Fruit fly (Drosophila melanogaster) whole organism, embryonic: Measurements from ENCODE around the gene CG1738.

Experiments used
- Adf1 ChIP-seq: fragments of 200-800 bp; sonication (Bioruptor generic); IDR thresholded peaks from 2 replicates; pipeline ENCODE4 v1.3.6; 2022; ENCODE audit warnings: missing biosample characterization, missing genetic modification characterization
- Asciz ChIP-seq: fragments of 200-800 bp; sonication (Bioruptor generic); optimal IDR thresholded peaks from 2 replicates; lab custom pipeline; 2017; ENCODE audit warnings: missing biosample characterization, mild to moderate bottlenecking, missing genetic modification characterization, missing genetic modification reagents
- BtbVII ChIP-seq: fragments of 200-800 bp; sonication (Bioruptor generic); optimal IDR thresholded peaks from 3 replicates; lab custom pipeline; 2017; ENCODE audit warnings: missing biosample characterization, mild to moderate bottlenecking, missing genetic modification characterization
- CG1024 ChIP-seq: fragments of 200-800 bp; sonication (Bioruptor generic); IDR thresholded peaks from 2 replicates; pipeline ENCODE4 v1.3.6; 2022; ENCODE audit warnings: missing biosample characterization, missing genetic modification characterization
- CG11093 ChIP-seq: fragments of 200-800 bp; sonication (Bioruptor generic); IDR thresholded peaks from 3 replicates; pipeline ENCODE4 v1.3.6; 2022; ENCODE audit warnings: missing biosample characterization, missing genetic modification characterization
- CG12299 ChIP-seq: fragments of 200-800 bp; sonication (Bioruptor generic); optimal IDR thresholded peaks from 2 replicates; lab custom pipeline; 2018; ENCODE audit warnings: missing biosample characterization, mild to moderate bottlenecking, missing genetic modification characterization
- CG17328 ChIP-seq: fragments of 200-800 bp; sonication (Bioruptor generic); IDR thresholded peaks from 2 replicates; pipeline ENCODE4 v1.3.6; 2022; ENCODE audit warnings: missing biosample characterization, missing genetic modification characterization
- CG17359 ChIP-seq: fragments of 200-800 bp; sonication (Bioruptor generic); optimal IDR thresholded peaks from 3 replicates; lab custom pipeline; 2018; ENCODE audit warnings: missing biosample characterization, mild to moderate bottlenecking, missing genetic modification characterization, moderate library complexity
- CG2889 ChIP-seq: fragments of 200-800 bp; sonication (Bioruptor generic); IDR thresholded peaks from 3 replicates; pipeline ENCODE4 v1.3.6; 2022; ENCODE audit warnings: missing biosample characterization, missing genetic modification characterization
- CG3065 ChIP-seq: fragments of 200-800 bp; sonication (Bioruptor generic); optimal IDR thresholded peaks from 2 replicates; lab custom pipeline; 2016; ENCODE audit warnings: missing biosample characterization, missing genetic modification characterization
- CG32532 ChIP-seq: fragments of 200-800 bp; sonication (Bioruptor generic); IDR thresholded peaks from 2 replicates; pipeline ENCODE4 v1.3.6; 2022; ENCODE audit warnings: missing biosample characterization, missing genetic modification characterization
- CG4328 ChIP-seq: fragments of 200-800 bp; sonication (Bioruptor generic); optimal IDR thresholded peaks from 3 replicates; lab custom pipeline; 2017; ENCODE audit warnings: missing biosample characterization, missing genetic modification reagents, missing genetic modification characterization
- CG6854 ChIP-seq: fragments of 200-800 bp; sonication (Bioruptor generic); optimal IDR thresholded peaks from 3 replicates; lab custom pipeline; 2017; ENCODE audit warnings: missing biosample characterization, mild to moderate bottlenecking, missing genetic modification characterization
- CG7357 ChIP-seq: fragments of 200-800 bp; sonication (Bioruptor generic); IDR thresholded peaks from 3 replicates; pipeline ENCODE4 v1.3.6; 2022; ENCODE audit warnings: missing biosample characterization, missing genetic modification characterization
- CG8290 ChIP-seq, 3 experiments: fragments of 200-800 bp; sonication (Bioruptor generic); optimal IDR thresholded peaks; 2 replicates each; lab custom pipeline; 2016 to 2019; ENCODE audit warnings: missing biosample characterization in 3 of 3, missing genetic modification characterization in 3 of 3, mild to moderate bottlenecking in 2 of 3, moderate library complexity in 1 of 3
- CG8924 ChIP-seq: fragments of 200-800 bp; optimal IDR thresholded peaks from 3 replicates; lab custom pipeline; 2019; ENCODE audit warnings: missing biosample characterization, mild to moderate bottlenecking, missing genetic modification characterization, moderate library complexity
- CG9609 ChIP-seq: fragments of 200-800 bp; sonication (Bioruptor generic); optimal IDR thresholded peaks from 3 replicates; lab custom pipeline; 2016; ENCODE audit warnings: missing biosample characterization, missing genetic modification characterization
- CG9727 ChIP-seq: fragments of 200-800 bp; sonication (Bioruptor generic); optimal IDR thresholded peaks from 3 replicates; lab custom pipeline; 2017; ENCODE audit warnings: missing biosample characterization, mild to moderate bottlenecking, missing genetic modification characterization
- CG9932 ChIP-seq: fragments of 200-800 bp; sonication (Bioruptor generic); IDR thresholded peaks from 2 replicates; pipeline ENCODE4 v1.3.6; 2022; ENCODE audit warnings: missing biosample characterization, missing genetic modification characterization
- CrebB ChIP-seq: fragments of 200-800 bp; sonication (Bioruptor generic); optimal IDR thresholded peaks from 3 replicates; lab custom pipeline; 2018; ENCODE audit warnings: missing biosample characterization, mild to moderate bottlenecking, missing genetic modification characterization
- Doc2 ChIP-seq: fragments of 200-800 bp; sonication (Bioruptor generic); IDR thresholded peaks from 2 replicates; pipeline ENCODE4 v1.3.6; 2022; ENCODE audit warnings: missing biosample characterization, missing genetic modification characterization
- Ets97D ChIP-seq: fragments of 200-800 bp; sonication (Bioruptor generic); optimal IDR thresholded peaks from 3 replicates; lab custom pipeline; 2016; ENCODE audit warnings: missing biosample characterization, missing genetic modification characterization
- Hr39 ChIP-seq: fragments of >200 bp; optimal IDR thresholded peaks from 2 replicates; lab custom pipeline; 2017
- Lim3 ChIP-seq: fragments of 200-800 bp; sonication (Bioruptor generic); IDR thresholded peaks from 2 replicates; pipeline ENCODE4 v1.3.6; 2022; ENCODE audit warnings: missing biosample characterization, missing genetic modification characterization
- MBD-R2 ChIP-seq: fragments of 200-800 bp; sonication (Bioruptor generic); IDR thresholded peaks from 2 replicates; pipeline ENCODE4 v1.3.6; 2022; ENCODE audit warnings: missing biosample characterization, missing genetic modification characterization
- Mrtf ChIP-seq: fragments of 200-800 bp; sonication (Bioruptor generic); IDR thresholded peaks from 3 replicates; pipeline ENCODE4 v1.3.6; 2022; ENCODE audit warnings: missing biosample characterization, missing genetic modification characterization
- Nf-YB ChIP-seq: fragments of 200-800 bp; sonication (Bioruptor generic); optimal IDR thresholded peaks from 3 replicates; lab custom pipeline; 2019; ENCODE audit warnings: missing biosample characterization, mild to moderate bottlenecking, missing genetic modification characterization, moderate library complexity
- Ptx1 ChIP-seq: fragments of 200-800 bp; sonication (Bioruptor generic); IDR thresholded peaks from 2 replicates; pipeline ENCODE4 v1.3.6; 2022; ENCODE audit warnings: missing biosample characterization, missing genetic modification characterization
- Side ChIP-seq: fragments of 200-800 bp; sonication (Bioruptor generic); optimal IDR thresholded peaks from 2 replicates; lab custom pipeline; 2016; ENCODE audit warnings: missing biosample characterization, missing genetic modification characterization
- Spps ChIP-seq: fragments of 200-800 bp; sonication (Bioruptor generic); optimal IDR thresholded peaks from 2 replicates; lab custom pipeline; 2018; ENCODE audit warnings: missing biosample characterization, mild to moderate bottlenecking, missing genetic modification characterization
- Xrp1 ChIP-seq: fragments of 200-800 bp; sonication (Bioruptor generic); IDR thresholded peaks from 2 replicates; pipeline ENCODE4 v1.3.6; 2022; ENCODE audit warnings: missing biosample characterization, missing genetic modification characterization
- crol ChIP-seq: fragments of 200-800 bp; sonication (Bioruptor generic); IDR thresholded peaks from 2 replicates; pipeline ENCODE4 v1.3.6; 2022; ENCODE audit warnings: missing biosample characterization, missing genetic modification characterization
- dm ChIP-seq: fragments of 200-800 bp; sonication (Bioruptor generic); optimal IDR thresholded peaks from 3 replicates; lab custom pipeline; 2016; ENCODE audit warnings: missing biosample characterization, missing genetic modification characterization
- gce ChIP-seq: fragments of 200-800 bp; sonication (Bioruptor generic); IDR thresholded peaks from 3 replicates; pipeline ENCODE4 v1.3.6; 2022; ENCODE audit warnings: missing biosample characterization, missing genetic modification characterization
- gsb-n ChIP-seq: fragments of 200-800 bp; sonication (Bioruptor generic); optimal IDR thresholded peaks from 3 replicates; lab custom pipeline; 2018; ENCODE audit warnings: missing biosample characterization, mild to moderate bottlenecking, missing genetic modification characterization
- hb ChIP-seq: fragments of 200-800 bp; sonication (Bioruptor generic); IDR thresholded peaks from 3 replicates; pipeline ENCODE4 v1.3.6; 2022; ENCODE audit warnings: missing biosample characterization, missing genetic modification characterization; ENCODE audit not compliant: partially characterized antibody
- ken ChIP-seq: fragments of 200-800 bp; sonication (Bioruptor generic); IDR thresholded peaks from 3 replicates; pipeline ENCODE4 v1.3.6; 2022; ENCODE audit warnings: missing biosample characterization, missing genetic modification characterization
- lmd ChIP-seq: fragments of 200-800 bp; sonication (Bioruptor generic); IDR thresholded peaks from 2 replicates; pipeline ENCODE4 v1.3.6; 2022; ENCODE audit warnings: missing biosample characterization, missing genetic modification characterization
- maf-S ChIP-seq: fragments of 200-800 bp; sonication (Bioruptor generic); optimal IDR thresholded peaks from 2 replicates; lab custom pipeline; 2016; ENCODE audit warnings: missing biosample characterization, missing genetic modification characterization
- mirr ChIP-seq: fragments of 200-800 bp; sonication (Bioruptor generic); optimal IDR thresholded peaks from 3 replicates; lab custom pipeline; 2018; ENCODE audit warnings: missing biosample characterization, mild to moderate bottlenecking, missing genetic modification characterization
- mld ChIP-seq: fragments of 200-800 bp; sonication (Bioruptor generic); IDR thresholded peaks from 3 replicates; pipeline ENCODE4 v1.3.6; 2022; ENCODE audit warnings: missing biosample characterization, missing genetic modification characterization; ENCODE audit not compliant: partially characterized antibody
- p53 ChIP-seq: fragments of 200-800 bp; sonication (Bioruptor generic); optimal IDR thresholded peaks from 2 replicates; lab custom pipeline; 2016; ENCODE audit warnings: missing biosample characterization, missing genetic modification characterization
- prd ChIP-seq, 3 experiments: fragments of >200 bp in 2 of 3; fragments of 200-800 bp in 1 of 3; sonication (Bioruptor generic) in 1 of 3; optimal IDR thresholded peaks in 2 of 3; IDR thresholded peaks in 1 of 3; 2 replicates in 2 of 3; 3 replicates in 1 of 3; pipeline versions ENCODE4 v1.3.6 to Lab custom; 2017 to 2022; ENCODE audit warnings: missing biosample characterization in 1 of 3, missing genetic modification characterization in 1 of 3
- pros ChIP-seq: fragments of 200-800 bp; sonication (Bioruptor generic); optimal IDR thresholded peaks from 3 replicates; lab custom pipeline; 2019; ENCODE audit warnings: missing biosample characterization, mild to moderate bottlenecking, missing genetic modification characterization, moderate library complexity
- scrt ChIP-seq: fragments of 200-800 bp; sonication (Bioruptor generic); optimal IDR thresholded peaks from 2 replicates; lab custom pipeline; 2018; ENCODE audit warnings: missing biosample characterization, mild to moderate bottlenecking, missing genetic modification characterization, moderate library complexity
- shn ChIP-seq: fragments of 200-800 bp; sonication (Bioruptor generic); optimal IDR thresholded peaks from 3 replicates; lab custom pipeline; 2016; ENCODE audit warnings: missing biosample characterization, missing genetic modification characterization
- slp2 ChIP-seq: fragments of 200-800 bp; sonication (Bioruptor generic); optimal IDR thresholded peaks from 2 replicates; lab custom pipeline; 2016; ENCODE audit warnings: missing biosample characterization, missing genetic modification characterization
- zf30C ChIP-seq: fragments of 200-800 bp; sonication (Bioruptor generic); optimal IDR thresholded peaks from 3 replicates; lab custom pipeline; 2018; ENCODE audit warnings: missing biosample characterization, mild to moderate bottlenecking, missing genetic modification characterization
- zfh1 ChIP-seq: fragments of 200-800 bp; sonication (Bioruptor generic); IDR thresholded peaks from 3 replicates; pipeline ENCODE4 v1.3.6; 2022; ENCODE audit warnings: missing biosample characterization, missing genetic modification characterization

CG1738 gene

DNA sequence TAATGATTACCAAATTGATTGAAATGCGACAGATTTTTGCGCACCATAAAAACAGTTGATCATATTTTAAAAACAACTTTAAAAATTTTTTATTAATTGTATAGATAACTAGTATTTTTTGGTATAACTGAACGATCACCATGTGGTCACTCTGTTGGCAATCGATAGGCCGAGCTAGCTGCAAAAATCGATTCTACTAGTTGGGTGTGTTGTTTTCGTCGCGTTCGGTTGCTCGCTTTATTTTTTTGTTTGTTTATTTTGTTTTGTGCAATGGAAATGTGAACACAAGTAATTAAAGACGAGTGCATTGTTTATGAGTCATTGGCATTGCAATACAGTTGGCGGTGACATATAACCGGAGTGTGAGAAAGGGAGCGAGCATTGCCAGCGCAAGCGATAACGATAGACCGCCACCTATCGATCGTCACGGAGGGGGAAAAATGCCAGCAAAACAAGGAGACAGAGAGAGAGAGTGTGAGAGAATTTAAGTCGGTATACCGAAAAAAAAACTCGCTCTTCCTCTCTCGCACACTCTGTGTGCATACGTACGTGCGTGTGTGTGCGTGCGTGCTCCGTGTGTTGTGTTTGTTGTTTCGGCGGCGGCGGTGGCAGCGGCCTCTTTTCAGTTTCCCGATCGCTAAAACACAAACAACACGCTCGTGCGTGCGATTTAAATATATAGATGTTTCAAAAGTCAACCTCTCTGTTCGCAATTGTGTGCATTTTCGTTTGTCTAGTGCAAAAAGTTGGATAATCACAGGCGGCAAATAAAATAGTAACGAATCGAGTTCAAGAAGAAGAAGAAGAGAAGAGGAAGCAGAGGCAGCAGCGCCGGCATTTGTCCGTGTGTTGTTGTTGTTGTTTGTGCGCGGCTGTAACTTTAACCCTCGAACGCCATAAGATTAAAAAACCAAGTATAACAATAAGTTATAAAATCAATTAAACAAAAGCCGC is 40.9 kb downstream of the CG1738 start (continued):
- TF ChIP-seq pros (no peak), Xrp1 (no peak), Spps (tag; lab: Kevin White, UChicago) (no peak), CG3065 (GFP tag; lab: Kevin White, UChicago) (no peak), CG9609 (no peak), BtbVII (GFP tag; lab: Kevin White, UChicago) (peak; percentile 25), dm (GFP tag; lab: Kevin White, UChicago) (no peak), CG11093 (no peak), Lim3 (no peak), CG9727 (GFP tag; lab: Kevin White, UChicago) (no peak), CG4328 (GFP tag; lab: Kevin White, UChicago) (no peak), scrt (GFP tag; lab: Kevin White, UChicago) (no peak), Hr39 (lab: Kevin White, UChicago) (peak; percentile 58), Adf1 (GFP tag; lab: Robert Waterston, UW) (peak; percentile 82), Nf-YB (no peak), hb (GFP tag; lab: Robert Waterston, UW) (peak; percentile 86; the same call in 2 of the 3 replicates), mld (GFP tag; lab: Robert Waterston, UW) (peak; percentile 65; the same call in 1 of the 3 replicates), CrebB (tag; lab: Kevin White, UChicago) (peak; percentile 20), gsb-n (tag; lab: Kevin White, UChicago) (no peak), CG7357 (GFP tag; lab: Robert Waterston, UW) (no peak), CG17359 (tag; lab: Kevin White, UChicago) (peak; percentile 2), CG2889 (no peak), lmd (GFP tag; lab: Robert Waterston, UW) (no peak), CG6854 (no peak), CG32532 (GFP tag; lab: Robert Waterston, UW) (no peak; the same call in 1 of the 2 replicates), Ets97D (GFP tag; lab: Kevin White, UChicago) (no peak), CG8290 (GFP tag; optimal IDR thresholded peaks at IDR 0.05; lab: Kevin White, UChicago) (no peak), CG8290 (tag; optimal IDR thresholded peaks at IDR 0.05; lab: Kevin White, UChicago) (no peak), Mrtf (no peak), CG1024 (GFP tag; lab: Robert Waterston, UW) (no peak), Ptx1 (GFP tag; lab: Robert Waterston, UW) (no peak), prd (optimal IDR thresholded peaks at IDR 0.05; lab: Kevin White, UChicago) (no peak), prd (GFP tag; IDR thresholded peaks at IDR 0.05; lab: Robert Waterston, UW) (no peak), p53 (no peak), shn (no peak), Doc2 (GFP tag; lab: Robert Waterston, UW) (no peak), maf-S (GFP tag; lab: Kevin White, UChicago) (no peak), gce (GFP tag; lab: Robert Waterston, UW) (no peak), CG17328 (no peak), CG12299 (tag; lab: Kevin White, UChicago) (no peak), Asciz (GFP tag; lab: Kevin White, UChicago) (peak; percentile 1), slp2 (GFP tag; lab: Kevin White, UChicago) (no peak), zfh1 (GFP tag; lab: Robert Waterston, UW) (no peak), crol (GFP tag; lab: Robert Waterston, UW) (0 out of 2 replicates have a peak, but pooled peaks have one; percentile 37), CG9932 (GFP tag; lab: Robert Waterston, UW) (no peak), mirr (GFP tag; lab: Kevin White, UChicago) (no peak), MBD-R2 (GFP tag; lab: Robert Waterston, UW) (0 out of 2 replicates have a peak, but pooled peaks have one; percentile 13), ken (GFP tag; lab: Robert Waterston, UW) (no peak), CG8924 (no peak), Side (GFP tag; lab: Kevin White, UChicago) (no peak), zf30C (no peak)
